Fruit fly (Drosophila melanogaster) Kc167 (cell line): ENCODE results near the gene Tak1.
"Not testable (repeated sequence)": the region's sequence is repeated elsewhere in the genome, so short reads cannot be mapped to it uniquely, and the experiment has no call there.

Experiments used
- Myc ChIP-seq: fragments of >200 bp; optimal IDR thresholded peaks from 2 replicates; lab custom pipeline; 2017; ENCODE audit warnings: missing external identifiers
- h ChIP-seq: fragments of >200 bp; optimal IDR thresholded peaks from 3 replicates; lab custom pipeline; 2018; ENCODE audit warnings: missing external identifiers
- psq ChIP-seq: fragments of >200 bp; optimal IDR thresholded peaks from 2 replicates; lab custom pipeline; 2017; ENCODE audit warnings: missing external identifiers
- ttk ChIP-seq: sonication (Bioruptor generic); optimal IDR thresholded peaks from 2 replicates; lab custom pipeline; 2017; ENCODE audit warnings: missing external identifiers

dm6 chrX:20573982-20574381 is 49.3 kb upstream of the Tak1 start, which contains the start of gene CG42580:
- not testable (repeated sequence) for TF ChIP-seq Myc; h (lab: Kevin White, UChicago); ttk; psq (lab: Kevin White, UChicago)
